Worm (Caenorhabditis elegans) whole organism, young adult: ENCODE measurements around the gene F46C3.7.
A peak's percentile ranks its signal among the peaks of the same experiment; 100 is the strongest.

Source experiments
- B0019.2 ChIP-seq: fragments of 200-800 bp; sonication (Bioruptor generic); conservative IDR thresholded peaks from 2 replicates; pipeline ENCODE4 v1.3.6; 2022; ENCODE audit warnings: missing genetic modification reagents, missing genetic modification characterization, missing compliant biosample characterization
- B0336.3 ChIP-seq: fragments of 200-800 bp; sonication (Bioruptor generic); IDR thresholded peaks from 2 replicates; pipeline ENCODE4 v1.3.6; 2022; ENCODE audit warnings: missing genetic modification characterization, missing compliant biosample characterization
- C06A6.2 ChIP-seq: fragments of 200-800 bp; sonication (Bioruptor generic); conservative IDR thresholded peaks from 2 replicates; pipeline ENCODE4 v1.3.6; 2022; ENCODE audit warnings: missing genetic modification characterization, missing compliant biosample characterization
- C17E4.6 ChIP-seq: fragments of 200-800 bp; sonication (Bioruptor generic); IDR thresholded peaks from 2 replicates; pipeline ENCODE4 v1.3.6; 2022; ENCODE audit warnings: missing genetic modification reagents, missing genetic modification characterization, missing compliant biosample characterization
- F49E8.2 ChIP-seq: sonication (generic microtip); optimal IDR thresholded peaks from 3 replicates; lab custom pipeline; 2017; ENCODE audit warnings: missing genetic modification characterization, mild to moderate bottlenecking, missing compliant biosample characterization, antibody characterized with exemption, moderate library complexity; ENCODE audit not compliant: insufficient read depth
- F52B5.7 ChIP-seq: sonication (generic microtip); optimal IDR thresholded peaks from 2 replicates; lab custom pipeline; 2016; ENCODE audit warnings: mild to moderate bottlenecking, missing genetic modification characterization, missing compliant biosample characterization
- K12H6.12 ChIP-seq: fragments of 200-800 bp; sonication (Bioruptor generic); optimal IDR thresholded peaks from 2 replicates; lab custom pipeline; 2018; ENCODE audit warnings: mild to moderate bottlenecking, missing genetic modification characterization, missing compliant biosample characterization
- aptf-3 ChIP-seq: fragments of 200-800 bp; sonication (Bioruptor generic); IDR thresholded peaks from 2 replicates; pipeline ENCODE4 v1.3.6; 2022; ENCODE audit warnings: missing genetic modification characterization, missing compliant biosample characterization
- atf-7 ChIP-seq: sonication (generic microtip); optimal IDR thresholded peaks from 2 replicates; lab custom pipeline; 2017; ENCODE audit warnings: mild to moderate bottlenecking, missing genetic modification characterization, missing compliant biosample characterization
- attf-5 ChIP-seq: fragments of 200-800 bp; sonication (Bioruptor generic); optimal IDR thresholded peaks from 2 replicates; lab custom pipeline; 2018; ENCODE audit warnings: mild to moderate bottlenecking, missing genetic modification characterization, missing compliant biosample characterization
- cebp-1 ChIP-seq, 2 experiments: fragments of 200-800 bp in 1 of 2; sonication (Bioruptor generic) in 1 of 2; sonication (generic microtip) in 1 of 2; IDR thresholded peaks in 1 of 2; optimal IDR thresholded peaks in 1 of 2; 2 replicates each; pipeline versions ENCODE4 v1.3.6 to Lab custom; 2017 to 2022; ENCODE audit warnings: missing compliant biosample characterization in 2 of 2, missing genetic modification characterization in 2 of 2, mild to moderate bottlenecking in 1 of 2, missing genetic modification reagents in 1 of 2, moderate library complexity in 1 of 2
- cebp-2 ChIP-seq: fragments of 200-800 bp; sonication (Bioruptor generic); IDR thresholded peaks from 2 replicates; pipeline ENCODE4 v1.3.6; 2022; ENCODE audit warnings: missing genetic modification characterization, missing compliant biosample characterization
- ceh-27 ChIP-seq: fragments of 200-800 bp; sonication (Bioruptor generic); optimal IDR thresholded peaks from 2 replicates; lab custom pipeline; 2018; ENCODE audit warnings: mild to moderate bottlenecking, missing genetic modification characterization, moderate library complexity, missing compliant biosample characterization
- ceh-58 ChIP-seq: fragments of 200-800 bp; sonication (Bioruptor generic); IDR thresholded peaks from 2 replicates; pipeline ENCODE4 v1.3.6; 2022; ENCODE audit warnings: missing genetic modification characterization, missing compliant biosample characterization
- ceh-91 ChIP-seq: fragments of 200-800 bp; sonication (Bioruptor generic); IDR thresholded peaks from 2 replicates; pipeline ENCODE4 v1.3.6; 2022; ENCODE audit warnings: missing genetic modification reagents, missing genetic modification characterization, missing compliant biosample characterization
- chd-7 ChIP-seq: sonication (generic microtip); optimal IDR thresholded peaks from 2 replicates; lab custom pipeline; 2016; ENCODE audit warnings: mild to moderate bottlenecking, missing genetic modification characterization, moderate library complexity, missing compliant biosample characterization
- die-1 ChIP-seq: sonication (generic microtip); optimal IDR thresholded peaks from 2 replicates; lab custom pipeline; 2016; ENCODE audit warnings: missing genotype, mild to moderate bottlenecking, missing genetic modification characterization, missing compliant biosample characterization
- dox-1 ChIP-seq: fragments of 200-800 bp; sonication (Bioruptor generic); IDR thresholded peaks from 2 replicates; pipeline ENCODE4 v1.3.6; 2022; ENCODE audit warnings: missing genetic modification reagents, missing genetic modification characterization, missing compliant biosample characterization
- dpff-1 ChIP-seq: sonication (generic microtip); optimal IDR thresholded peaks from 2 replicates; lab custom pipeline; 2017; ENCODE audit warnings: mild to moderate bottlenecking, missing genetic modification characterization, missing compliant biosample characterization
- efl-1 ChIP-seq: fragments of 150-350 bp; optimal IDR thresholded peaks from 2 replicates; lab custom pipeline; 2014; ENCODE audit warnings: missing biosample characterization, missing genetic modification reagents, missing genetic modification characterization
- egl-18 ChIP-seq: fragments of 200-800 bp; sonication (Bioruptor generic); IDR thresholded peaks from 2 replicates; pipeline ENCODE4 v1.3.6; 2022; ENCODE audit warnings: missing genetic modification reagents, missing genetic modification characterization, missing compliant biosample characterization
- egl-44 ChIP-seq: fragments of 200-800 bp; sonication (Bioruptor generic); IDR thresholded peaks from 2 replicates; pipeline ENCODE4 v1.3.6; 2022; ENCODE audit warnings: missing genetic modification reagents, missing genetic modification characterization, missing compliant biosample characterization
- egrh-3 ChIP-seq: fragments of 200-800 bp; sonication (Bioruptor generic); IDR thresholded peaks from 2 replicates; pipeline ENCODE4 v1.3.6; 2022; ENCODE audit warnings: missing genetic modification reagents, missing genetic modification characterization, missing compliant biosample characterization
- him-1 ChIP-seq: sonication (generic microtip); optimal IDR thresholded peaks from 2 replicates; lab custom pipeline; 2016; ENCODE audit warnings: missing genotype, missing genetic modification reagents, missing genetic modification characterization, missing compliant biosample characterization
- hsf-1 ChIP-seq: fragments of 200-800 bp; sonication (Bioruptor generic); IDR thresholded peaks from 2 replicates; pipeline ENCODE4 v1.3.6; 2022; ENCODE audit warnings: missing genetic modification reagents, missing genetic modification characterization, missing compliant biosample characterization
- let-526 ChIP-seq: fragments of 200-800 bp; sonication (Bioruptor generic); IDR thresholded peaks from 2 replicates; pipeline ENCODE4 v1.3.6; 2022; ENCODE audit warnings: missing genetic modification reagents, missing genetic modification characterization, missing compliant biosample characterization
- let-607 ChIP-seq, 2 experiments: fragments of 200-800 bp in 1 of 2; sonication (Bioruptor generic) in 1 of 2; sonication (generic microtip) in 1 of 2; optimal IDR thresholded peaks; 2 replicates each; lab custom pipeline; 2016 to 2018; ENCODE audit warnings: mild to moderate bottlenecking in 2 of 2, missing compliant biosample characterization in 2 of 2, missing genetic modification characterization in 2 of 2, moderate library complexity in 2 of 2, missing genotype in 1 of 2
- lin-26 ChIP-seq: fragments of 200-800 bp; sonication (Bioruptor generic); IDR thresholded peaks from 2 replicates; pipeline ENCODE4 v1.3.6; 2022; ENCODE audit warnings: missing genetic modification reagents, missing genetic modification characterization, missing compliant biosample characterization
- lin-40 ChIP-seq: sonication (generic microtip); optimal IDR thresholded peaks from 2 replicates; lab custom pipeline; 2016; ENCODE audit warnings: missing genetic modification characterization, mild to moderate bottlenecking, missing compliant biosample characterization, missing genotype, missing genetic modification reagents
- madf-10 ChIP-seq: sonication (generic microtip); optimal IDR thresholded peaks from 2 replicates; lab custom pipeline; 2016; ENCODE audit warnings: mild to moderate bottlenecking, missing genetic modification characterization, missing compliant biosample characterization
- madf-8 ChIP-seq: fragments of 200-800 bp; sonication (Bioruptor generic); conservative IDR thresholded peaks from 2 replicates; pipeline ENCODE4 v1.3.6; 2022; ENCODE audit warnings: missing genetic modification reagents, missing genetic modification characterization, missing compliant biosample characterization
- mcd-1 ChIP-seq: fragments of 200-800 bp; sonication (Bioruptor generic); IDR thresholded peaks from 2 replicates; pipeline ENCODE4 v1.3.6; 2022; ENCODE audit warnings: missing genetic modification reagents, missing genetic modification characterization, missing compliant biosample characterization
- mxl-1 ChIP-seq: sonication (generic microtip); optimal IDR thresholded peaks from 2 replicates; lab custom pipeline; 2016; ENCODE audit warnings: missing genetic modification characterization, missing compliant biosample characterization
- nfyb-1 ChIP-seq: fragments of 200-800 bp; sonication (Bioruptor generic); IDR thresholded peaks from 2 replicates; pipeline ENCODE4 v1.3.6; 2022; ENCODE audit warnings: missing genetic modification reagents, missing genetic modification characterization, missing compliant biosample characterization
- nhr-120 ChIP-seq: fragments of 200-800 bp; sonication (Bioruptor generic); IDR thresholded peaks from 2 replicates; pipeline ENCODE4 v1.3.6; 2022; ENCODE audit warnings: missing genetic modification characterization, missing compliant biosample characterization
- snpc-4 ChIP-seq, 5 experiments: fragments of 150-350 bp in 1 of 5; sonication (generic microtip) in 4 of 5; optimal IDR thresholded peaks; 2 replicates each; lab custom pipeline; 2014 to 2018; ENCODE audit warnings: missing genetic modification characterization in 5 of 5, missing biosample characterization in 3 of 5, antibody characterized with exemption in 2 of 5, mild to moderate bottlenecking in 2 of 5, missing compliant biosample characterization in 2 of 5, missing genotype in 2 of 5, moderate library complexity in 2 of 5, missing genetic modification reagents in 1 of 5
- somi-1 ChIP-seq: fragments of 200-800 bp; sonication (Bioruptor generic); optimal IDR thresholded peaks from 2 replicates; lab custom pipeline; 2018; ENCODE audit warnings: mild to moderate bottlenecking, missing genetic modification characterization, missing compliant biosample characterization
- tlf-1 ChIP-seq: fragments of 200-800 bp; sonication (Bioruptor generic); optimal IDR thresholded peaks from 2 replicates; lab custom pipeline; 2018; ENCODE audit warnings: mild to moderate bottlenecking, missing genetic modification characterization, missing compliant biosample characterization
- zfh-2 ChIP-seq: fragments of 200-800 bp; sonication (Bioruptor generic); conservative IDR thresholded peaks from 2 replicates; pipeline ENCODE4 v1.3.6; 2022; ENCODE audit warnings: missing genetic modification reagents, missing genetic modification characterization, missing compliant biosample characterization
- ztf-25 ChIP-seq: fragments of 200-800 bp; sonication (Bioruptor generic); IDR thresholded peaks from 2 replicates; pipeline ENCODE4 v1.3.6; 2022; ENCODE audit warnings: missing genetic modification reagents, missing genetic modification characterization, missing compliant biosample characterization
- ztf-26 ChIP-seq: sonication (generic microtip); optimal IDR thresholded peaks from 2 replicates; lab custom pipeline; 2017; ENCODE audit warnings: missing genetic modification characterization, missing compliant biosample characterization
- ztf-28 ChIP-seq: fragments of 200-800 bp; sonication (Bioruptor generic); IDR thresholded peaks from 2 replicates; pipeline ENCODE4 v1.3.6; 2022; ENCODE audit warnings: missing genetic modification reagents, missing genetic modification characterization, missing compliant biosample characterization
- ztf-6 ChIP-seq: fragments of 200-800 bp; sonication (Bioruptor generic); IDR thresholded peaks from 2 replicates; pipeline ENCODE4 v1.3.6; 2022; ENCODE audit warnings: missing genetic modification reagents, missing genetic modification characterization, missing compliant biosample characterization

The F46C3.7 gene

DNA sequence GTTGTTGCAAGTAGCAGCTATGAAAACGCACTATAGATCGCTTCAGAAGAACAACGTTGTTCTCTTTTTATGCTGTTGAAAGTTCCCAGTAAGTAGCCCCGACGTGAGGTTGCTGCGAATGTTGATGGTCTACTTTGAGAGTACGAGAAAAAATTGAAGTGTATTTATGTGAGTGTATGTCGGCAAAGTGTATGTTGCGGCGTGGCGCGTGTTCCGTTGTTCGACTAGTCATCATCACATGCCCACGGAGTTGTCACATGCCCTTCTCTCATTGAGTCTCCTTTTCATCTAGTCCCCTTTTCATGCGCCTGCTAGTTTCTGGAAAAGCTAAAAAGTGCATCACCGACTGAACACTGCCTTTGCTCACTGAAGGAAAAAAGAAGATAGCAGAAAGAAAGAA, 32.1 kb downstream of the F46C3.7 start (continued):
- TF ChIP-seq C06A6.2 (GFP tag; lab: Robert Waterston, UW) (peak; percentile 51; the same call in 1 of the 2 replicates), egl-18 (GFP tag; lab: Robert Waterston, UW) (no peak), C17E4.6 (GFP tag; lab: Robert Waterston, UW) (no peak), ceh-27 (peak; percentile 93)
- TF ChIP-seq, all 124 proteins: peak for 38

DNA sequence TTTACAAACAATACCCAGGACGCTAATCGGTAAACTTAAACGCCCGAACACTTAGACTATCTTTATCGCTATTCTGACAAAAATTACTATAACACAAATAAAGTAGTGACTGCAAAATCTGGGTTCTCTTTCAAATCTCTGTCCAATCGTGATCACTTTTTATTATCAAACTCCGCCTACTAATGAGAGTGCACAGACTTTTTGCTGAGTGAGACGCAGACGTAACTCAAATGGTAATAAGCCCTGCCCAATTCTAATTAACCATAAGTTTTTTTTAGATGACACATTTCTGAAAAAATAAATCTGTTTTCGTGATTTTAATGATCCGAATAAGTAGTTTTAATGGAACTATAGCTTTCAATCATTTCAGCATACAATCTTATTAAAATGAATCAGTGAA, 32.6 kb downstream of the F46C3.7 start:
- no peak for TF ChIP-seq F49E8.2 (tag; lab: Kevin White, UChicago)
- TF ChIP-seq F52B5.7 (tag; lab: Kevin White, UChicago), result no peak
- TF ChIP-seq ztf-28, result no peak
- TF ChIP-seq ceh-58 (GFP tag; lab: Robert Waterston, UW), result no peak
- no peak for TF ChIP-seq die-1 (tag; lab: Kevin White, UChicago)
- TF ChIP-seq C17E4.6 (GFP tag; lab: Robert Waterston, UW), result no peak
- TF ChIP-seq cebp-2 (GFP tag; lab: Robert Waterston, UW), result no peak
- TF ChIP-seq lin-26 (GFP tag; lab: Robert Waterston, UW), result no peak
- TF ChIP-seq madf-10, result no peak
- TF ChIP-seq nhr-120 (GFP tag; lab: Robert Waterston, UW), result no peak
- no peak for TF ChIP-seq nfyb-1
- TF ChIP-seq him-1 (tag; lab: Kevin White, UChicago), result no peak
- no peak for TF ChIP-seq B0019.2 (GFP tag; lab: Robert Waterston, UW)
- TF ChIP-seq egl-44 (GFP tag; lab: Robert Waterston, UW), result no peak
- TF ChIP-seq aptf-3 (GFP tag; lab: Robert Waterston, UW), result no peak
- TF ChIP-seq hsf-1 (GFP tag; lab: Robert Waterston, UW), result no peak
- TF ChIP-seq tlf-1 (GFP tag; lab: Kevin White, UChicago), result no peak
- TF ChIP-seq madf-8 (GFP tag; lab: Robert Waterston, UW), result no peak
- no peak for TF ChIP-seq efl-1 (GFP tag; lab: Kevin White, UChicago)
- no peak for TF ChIP-seq ztf-6

DNA sequence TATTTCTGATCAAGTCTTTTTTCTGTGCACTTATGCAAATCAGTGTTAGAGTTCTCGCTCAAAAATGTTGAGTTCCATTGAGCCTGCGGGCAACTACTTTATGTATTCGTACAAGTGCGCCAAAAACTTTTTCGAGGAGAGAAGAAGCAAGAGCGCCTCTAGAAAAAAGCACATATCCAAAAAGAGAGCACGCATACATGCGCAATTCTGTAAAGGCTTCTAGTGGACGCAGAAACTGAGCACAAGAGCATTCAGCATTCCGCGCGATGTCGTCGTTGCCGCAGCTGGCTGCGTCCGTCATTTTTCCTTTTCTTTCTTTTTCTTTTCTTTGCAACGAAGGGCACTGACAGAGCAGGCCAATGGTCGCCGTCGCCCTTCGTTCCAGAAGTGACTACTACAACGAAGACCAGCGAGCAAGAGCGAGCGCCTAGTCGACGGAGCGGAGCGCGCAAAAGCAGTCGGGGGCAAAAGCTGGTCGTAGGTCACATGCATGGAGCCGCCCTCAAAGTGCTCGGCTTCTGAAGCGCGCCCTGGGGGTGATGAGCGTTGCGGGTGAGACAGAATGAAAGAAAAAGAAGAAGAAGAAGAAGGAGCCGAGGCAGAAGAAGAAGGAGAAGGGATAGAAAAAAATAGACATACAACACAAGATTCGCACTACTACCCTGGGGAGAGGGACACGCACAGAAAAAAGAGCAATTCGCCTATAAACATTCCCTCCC, 33.3 kb downstream of the F46C3.7 start:
- TF ChIP-seq lin-40 (tag; lab: Kevin White, UChicago) (peak; percentile 66), ceh-91 (GFP tag; lab: Robert Waterston, UW) (no peak), atf-7 (tag; lab: Kevin White, UChicago) (peak; percentile 24), attf-5 (GFP tag; lab: Kevin White, UChicago) (peak; percentile 3), ztf-25 (GFP tag; lab: Robert Waterston, UW) (no peak), zfh-2 (GFP tag; lab: Robert Waterston, UW) (peak; percentile 99), K12H6.12 (tag; lab: Kevin White, UChicago) (peak; percentile 86), tlf-1 (GFP tag; lab: Kevin White, UChicago) (peak; percentile 18), ztf-26 (tag; lab: Kevin White, UChicago) (peak; percentile 35), madf-10 (peak; percentile 98), mxl-1 (tag; lab: Kevin White, UChicago) (no peak), cebp-1 (GFP tag; IDR thresholded peaks at IDR 0.05; lab: Robert Waterston, UW) (no peak), cebp-1 (tag; optimal IDR thresholded peaks at IDR 0.05; lab: Kevin White, UChicago) (peak; percentile 65), B0336.3 (GFP tag; lab: Robert Waterston, UW) (peak; percentile 48; the same call in 1 of the 2 replicates), let-607 (tag; optimal IDR thresholded peaks at IDR 0.05; lab: Kevin White, UChicago) (peak in 1 of 2 experiments; percentile 15), somi-1 (GFP tag; lab: Kevin White, UChicago) (peak; percentile 32), egrh-3 (GFP tag; lab: Robert Waterston, UW) (peak; percentile 84), mcd-1 (GFP tag; lab: Robert Waterston, UW) (0 out of 2 replicates have a peak, but pooled peaks have one; percentile 22), let-526 (GFP tag; lab: Robert Waterston, UW) (no peak), dpff-1 (peak; percentile 23), die-1 (tag; lab: Kevin White, UChicago) (no peak), dox-1 (GFP tag; lab: Robert Waterston, UW) (peak; percentile 68), snpc-4 (GFP tag; optimal IDR thresholded peaks at IDR 0.05; lab: Kevin White, UChicago) (no peak), snpc-4 (tag; optimal IDR thresholded peaks at IDR 0.05; lab: Kevin White, UChicago) (peak in 2 of 4 experiments; percentile 21 to 54), chd-7 (tag; lab: Kevin White, UChicago) (peak; percentile 48)
- TF ChIP-seq, all 124 proteins: peak for 18
